Worm (Caenorhabditis elegans): ENCODE data around the gene F41F3.1.

- TF ChIP-seq nhr-23 (tag; optimal IDR thresholded peaks at IDR 0.05) = no peak
- TF ChIP-seq C34F6.9 (tag; optimal IDR thresholded peaks at IDR 0.05) = no peak
- no peak for TF ChIP-seq fos-1 (tag; optimal IDR thresholded peaks at IDR 0.05)
- TF ChIP-seq ceh-16 (tag; optimal IDR thresholded peaks at IDR 0.05) = no peak
- no peak for TF ChIP-seq ZK546.5 (tag; optimal IDR thresholded peaks at IDR 0.05)
These were observed 11.7 kb upstream of the F41F3.1 start, which contains the start of gene soc-1 for ce11 chrV:4642691-4643090.

Data from whole organism, L2 larva.